Fruit fly (Drosophila melanogaster): ENCODE measurements around the gene CG31301.

Gene CG31301

dm6 chr3R:15345198-15346017 is 597 bp upstream of the CG31301 start (continued):
- TF ChIP-seq repo (GFP tag; optimal IDR thresholded peaks at IDR 0.05) (no peak), Pdp1 (GFP tag; optimal IDR thresholded peaks at IDR 0.05) (peak in 1 of 2 experiments; percentile 52), ssp (GFP tag; IDR thresholded peaks at IDR 0.05) (no peak), Xbp1 (GFP tag; optimal IDR thresholded peaks at IDR 0.05) (peak; percentile 51), pros (GFP tag; optimal IDR thresholded peaks at IDR 0.05) (no peak), CG10321 (GFP tag; IDR thresholded peaks at IDR 0.05) (no peak), CG12769 (tag; optimal IDR thresholded peaks at IDR 0.05) (peak; percentile 31), mam (GFP tag; optimal IDR thresholded peaks at IDR 0.05) (no peak), ATbp (GFP tag; optimal IDR thresholded peaks at IDR 0.05) (no peak), CG33557 (GFP tag; optimal IDR thresholded peaks at IDR 0.05) (peak; percentile 9), CG10462 (GFP tag; optimal IDR thresholded peaks at IDR 0.05) (no peak), CG7357 (GFP tag; IDR thresholded peaks at IDR 0.05) (no peak), inv (GFP tag; IDR thresholded peaks at IDR 0.05; ENCODE audit: partially characterized antibody) (no peak), Med (GFP tag) (peak; percentile 3), B-H2 (GFP tag; optimal IDR thresholded peaks at IDR 0.05) (no peak), CG8765 (GFP tag; IDR thresholded peaks at IDR 0.05) (no peak), hkb (optimal IDR thresholded peaks at IDR 0.05) (no peak), hkb (GFP tag; IDR thresholded peaks at IDR 0.05) (no peak), eve (GFP tag; optimal IDR thresholded peaks at IDR 0.05) (no peak), CG3407 (GFP tag; optimal IDR thresholded peaks at IDR 0.05) (no peak), CG6791 (GFP tag; IDR thresholded peaks at IDR 0.05; ENCODE audit: partially characterized antibody) (no peak), Nf-YB (GFP tag; optimal IDR thresholded peaks at IDR 0.05) (no peak), sens (GFP tag) (peak; percentile 26), Dbx (GFP tag; IDR thresholded peaks at IDR 0.05) (no peak), HLHmδ (GFP tag; optimal IDR thresholded peaks at IDR 0.05) (no peak), CG13424 (tag; optimal IDR thresholded peaks at IDR 0.05) (no peak), crc (GFP tag; optimal IDR thresholded peaks at IDR 0.05) (no peak), Usf (GFP tag; optimal IDR thresholded peaks at IDR 0.05) (no peak), MESR4 (GFP tag; optimal IDR thresholded peaks at IDR 0.05) (no peak), exex (tag; optimal IDR thresholded peaks at IDR 0.05) (peak; percentile 3), CG4820 (GFP tag; optimal IDR thresholded peaks at IDR 0.05) (no peak), CG4360 (GFP tag; IDR thresholded peaks at IDR 0.05) (no peak), Elba2 (GFP tag; optimal IDR thresholded peaks at IDR 0.05) (peak; percentile 83), dan (GFP tag; IDR thresholded peaks at IDR 0.05) (no peak), CG11093 (GFP tag; IDR thresholded peaks at IDR 0.05) (no peak), Dad (GFP tag; optimal IDR thresholded peaks at IDR 0.05) (no peak), CG10267 (tag; optimal IDR thresholded peaks at IDR 0.05) (no peak), CG1792 (GFP tag; optimal IDR thresholded peaks at IDR 0.05) (no peak), maf-S (GFP tag; optimal IDR thresholded peaks at IDR 0.05) (no peak), CG4854 (GFP tag; optimal IDR thresholded peaks at IDR 0.05) (no peak), TFAM (GFP tag; optimal IDR thresholded peaks at IDR 0.05) (no peak), cas (GFP tag; IDR thresholded peaks at IDR 0.05) (no peak), insv (GFP tag; optimal IDR thresholded peaks at IDR 0.05) (peak in 1 of 2 experiments; percentile 89), CG13624 (GFP tag; optimal IDR thresholded peaks at IDR 0.05) (no peak), ac (GFP tag; optimal IDR thresholded peaks at IDR 0.05) (peak; percentile 10), CG15479 (GFP tag; optimal IDR thresholded peaks at IDR 0.05) (peak; percentile 80), pfk (GFP tag; optimal IDR thresholded peaks at IDR 0.05) (no peak), Blimp-1 (GFP tag; optimal IDR thresholded peaks at IDR 0.05) (peak; percentile 98), CG12071 (GFP tag; optimal IDR thresholded peaks at IDR 0.05) (no peak), Side (GFP tag; optimal IDR thresholded peaks at IDR 0.05) (no peak)
